Worm (Caenorhabditis elegans): Measurements from ENCODE around the gene mel-11.

- TF ChIP-seq him-1 (tag; optimal IDR thresholded peaks at IDR 0.05): no peak
- TF ChIP-seq W03F9.2 (tag; optimal IDR thresholded peaks at IDR 0.05): no peak
These were observed 16.5 kb downstream of the mel-11 start, which contains the start of gene C06C3.12 for ce11 chrII:9374807-9375206.
